Fruit fly (Drosophila melanogaster) whole organism, embryonic: ENCODE measurements around the gene RpS14a.

Source experiments
- ATbp ChIP-seq: fragments of 200-800 bp; sonication (Bioruptor generic); optimal IDR thresholded peaks from 2 replicates; lab custom pipeline; 2017; ENCODE audit warnings: missing biosample characterization, mild to moderate bottlenecking, missing genetic modification characterization, missing genetic modification reagents
- CG10209 ChIP-seq: fragments of 200-800 bp; sonication (Bioruptor generic); optimal IDR thresholded peaks from 3 replicates; lab custom pipeline; 2017; ENCODE audit warnings: missing biosample characterization, mild to moderate bottlenecking, missing genetic modification characterization, missing genetic modification reagents
- CG12659 ChIP-seq: fragments of 200-800 bp; sonication (Bioruptor generic); optimal IDR thresholded peaks from 3 replicates; lab custom pipeline; 2017; ENCODE audit warnings: mild to moderate bottlenecking, missing biosample characterization, missing genetic modification reagents, missing genetic modification characterization
- CG13287 ChIP-seq: fragments of 200-800 bp; sonication (Bioruptor generic); IDR thresholded peaks from 2 replicates; pipeline ENCODE4 v1.3.6; 2022; ENCODE audit warnings: missing biosample characterization, missing genetic modification characterization; ENCODE audit not compliant: partially characterized antibody
- CG13424 ChIP-seq: fragments of 200-800 bp; sonication (Bioruptor generic); optimal IDR thresholded peaks from 2 replicates; lab custom pipeline; 2019; ENCODE audit warnings: missing biosample characterization, mild to moderate bottlenecking, missing genetic modification characterization, moderate library complexity
- CG14441 ChIP-seq: fragments of 200-800 bp; sonication (Bioruptor generic); IDR thresholded peaks from 2 replicates; pipeline ENCODE4 v1.3.6; 2022; ENCODE audit warnings: missing biosample characterization, missing genetic modification characterization
- CG17385 ChIP-seq: fragments of 200-800 bp; sonication (Bioruptor generic); optimal IDR thresholded peaks from 3 replicates; lab custom pipeline; 2018; ENCODE audit warnings: missing biosample characterization, mild to moderate bottlenecking, missing genetic modification characterization
- CG17829 ChIP-seq: fragments of 200-800 bp; optimal IDR thresholded peaks from 2 replicates; lab custom pipeline; 2019; ENCODE audit warnings: missing biosample characterization, mild to moderate bottlenecking, missing genetic modification characterization, moderate library complexity
- CG18011 ChIP-seq: fragments of 200-800 bp; sonication (Bioruptor generic); optimal IDR thresholded peaks from 2 replicates; lab custom pipeline; 2017; ENCODE audit warnings: missing biosample characterization, missing genetic modification characterization, mild to moderate bottlenecking, moderate library complexity, missing genotype
- CG18619 ChIP-seq: fragments of 200-800 bp; sonication (Bioruptor generic); optimal IDR thresholded peaks from 3 replicates; lab custom pipeline; 2017; ENCODE audit warnings: missing biosample characterization, mild to moderate bottlenecking, missing genetic modification characterization
- CG2875 ChIP-seq: fragments of 200-800 bp; sonication (Bioruptor generic); optimal IDR thresholded peaks from 2 replicates; lab custom pipeline; 2017; ENCODE audit warnings: missing biosample characterization, mild to moderate bottlenecking, missing genetic modification characterization, missing genetic modification reagents
- CG4360 ChIP-seq: fragments of 200-800 bp; sonication (Bioruptor generic); IDR thresholded peaks from 2 replicates; pipeline ENCODE4 v1.3.6; 2022; ENCODE audit warnings: missing biosample characterization, missing genetic modification characterization
- CG4424 ChIP-seq: fragments of 200-800 bp; sonication (Bioruptor generic); optimal IDR thresholded peaks from 3 replicates; lab custom pipeline; 2016; ENCODE audit warnings: missing biosample characterization, missing genetic modification characterization
- CG6175 ChIP-seq: fragments of 200-800 bp; sonication (Bioruptor generic); IDR thresholded peaks from 3 replicates; pipeline ENCODE4 v1.3.6; 2022; ENCODE audit warnings: missing biosample characterization, missing genetic modification characterization
- CG7556 ChIP-seq: fragments of 200-800 bp; sonication (Bioruptor generic); optimal IDR thresholded peaks from 2 replicates; lab custom pipeline; 2017; ENCODE audit warnings: missing biosample characterization, mild to moderate bottlenecking, missing genetic modification characterization
- CG7745 ChIP-seq: fragments of 200-800 bp; sonication (Bioruptor generic); optimal IDR thresholded peaks from 2 replicates; lab custom pipeline; 2018; ENCODE audit warnings: missing biosample characterization, mild to moderate bottlenecking, missing genetic modification characterization, moderate library complexity
- CG9437 ChIP-seq: fragments of 200-800 bp; sonication (Bioruptor generic); optimal IDR thresholded peaks from 2 replicates; lab custom pipeline; 2018; ENCODE audit warnings: missing biosample characterization, mild to moderate bottlenecking, missing genetic modification characterization
- CG9817 ChIP-seq: fragments of 200-800 bp; sonication (Bioruptor generic); optimal IDR thresholded peaks from 2 replicates; lab custom pipeline; 2018; ENCODE audit warnings: missing biosample characterization, mild to moderate bottlenecking, missing genetic modification characterization, moderate library complexity
- Chrac-16 ChIP-seq: fragments of 200-800 bp; sonication (Bioruptor generic); optimal IDR thresholded peaks from 3 replicates; lab custom pipeline; 2016; ENCODE audit warnings: missing biosample characterization, missing genetic modification characterization
- CoRest ChIP-seq: fragments of 200-800 bp; sonication (Bioruptor generic); optimal IDR thresholded peaks from 3 replicates; lab custom pipeline; 2018; ENCODE audit warnings: missing biosample characterization, mild to moderate bottlenecking, missing genetic modification characterization, moderate library complexity
- Deaf1 ChIP-seq: fragments of 200-800 bp; optimal IDR thresholded peaks from 3 replicates; lab custom pipeline; 2019; ENCODE audit warnings: missing biosample characterization, mild to moderate bottlenecking, missing genetic modification characterization, moderate library complexity
- Dfd ChIP-seq, 2 experiments: fragments of >200 bp; optimal IDR thresholded peaks; 2 replicates each; lab custom pipeline; 2017; ENCODE audit warnings: missing biosample characterization in 2 of 2, missing genetic modification characterization in 2 of 2
- Dp ChIP-seq: fragments of 200-800 bp; sonication (Bioruptor generic); optimal IDR thresholded peaks from 2 replicates; lab custom pipeline; 2018; ENCODE audit warnings: missing biosample characterization, mild to moderate bottlenecking, missing genetic modification characterization, moderate library complexity
- HHEX ChIP-seq: fragments of 200-800 bp; sonication (Bioruptor generic); optimal IDR thresholded peaks from 3 replicates; lab custom pipeline; 2017; ENCODE audit warnings: missing biosample characterization, mild to moderate bottlenecking, missing genetic modification characterization, missing genetic modification reagents
- Hmr ChIP-seq: fragments of 200-800 bp; sonication (Bioruptor generic); optimal IDR thresholded peaks from 3 replicates; lab custom pipeline; 2017; ENCODE audit warnings: mild to moderate bottlenecking, missing biosample characterization, missing genetic modification reagents, missing genetic modification characterization
- Med ChIP-seq: fragments of 200-800 bp; sonication (Bioruptor generic); peaks from one replicate; lab custom pipeline; 2016; ENCODE audit warnings: missing biosample characterization, missing genetic modification characterization, mild to moderate bottlenecking, inconsistent platforms, moderate library complexity
- NFAT ChIP-seq: fragments of 200-800 bp; sonication (Bioruptor generic); IDR thresholded peaks from 2 replicates; pipeline ENCODE4 v1.3.6; 2022; ENCODE audit warnings: missing biosample characterization, missing genetic modification characterization
- NfI ChIP-seq: fragments of 200-800 bp; sonication (Bioruptor generic); optimal IDR thresholded peaks from 3 replicates; lab custom pipeline; 2018; ENCODE audit warnings: missing biosample characterization, mild to moderate bottlenecking, missing genetic modification characterization, moderate library complexity
- Sox100B ChIP-seq: fragments of 200-800 bp; sonication (Bioruptor generic); optimal IDR thresholded peaks from 3 replicates; lab custom pipeline; 2018; ENCODE audit warnings: missing biosample characterization, mild to moderate bottlenecking, missing genetic modification characterization
- Sry-β ChIP-seq: fragments of 200-800 bp; sonication (Bioruptor generic); optimal IDR thresholded peaks from 2 replicates; lab custom pipeline; 2018; ENCODE audit warnings: missing biosample characterization, mild to moderate bottlenecking, missing genetic modification characterization, moderate library complexity
- Trl ChIP-seq, 3 experiments: fragments of >200 bp in 2 of 3; fragments of 200-800 bp in 1 of 3; sonication (Bioruptor generic) in 1 of 3; optimal IDR thresholded peaks; 2 replicates in 1 of 3; 3 replicates in 2 of 3; lab custom pipeline; 2016 to 2017; ENCODE audit warnings: missing biosample characterization in 1 of 3, missing genetic modification characterization in 1 of 3
- Xbp1 ChIP-seq: fragments of 200-800 bp; sonication (Bioruptor generic); optimal IDR thresholded peaks from 3 replicates; lab custom pipeline; 2016; ENCODE audit warnings: missing biosample characterization, mild to moderate bottlenecking, missing genetic modification characterization
- amos ChIP-seq: fragments of 200-800 bp; sonication (Bioruptor generic); IDR thresholded peaks from 2 replicates; pipeline ENCODE4 v1.3.6; 2022; ENCODE audit warnings: missing biosample characterization, missing genetic modification characterization; ENCODE audit not compliant: partially characterized antibody
- bab2 ChIP-seq: fragments of 200-800 bp; sonication (Bioruptor generic); optimal IDR thresholded peaks from 2 replicates; lab custom pipeline; 2016; ENCODE audit warnings: missing biosample characterization, missing genetic modification characterization
- bcd ChIP-seq: fragments of 200-800 bp; sonication (Bioruptor generic); optimal IDR thresholded peaks from 2 replicates; lab custom pipeline; 2017; ENCODE audit warnings: missing biosample characterization, mild to moderate bottlenecking, missing genetic modification characterization
- bigmax ChIP-seq: fragments of 200-800 bp; sonication (Bioruptor generic); optimal IDR thresholded peaks from 2 replicates; lab custom pipeline; 2018; ENCODE audit warnings: missing biosample characterization, mild to moderate bottlenecking, missing genetic modification characterization
- bowl ChIP-seq: fragments of 200-800 bp; sonication (Bioruptor generic); IDR thresholded peaks from 2 replicates; pipeline ENCODE4 v1.3.6; 2022; ENCODE audit warnings: missing biosample characterization, missing genetic modification characterization
- caup ChIP-seq: fragments of 200-800 bp; sonication (Bioruptor generic); optimal IDR thresholded peaks from 3 replicates; lab custom pipeline; 2017; ENCODE audit warnings: missing biosample characterization, mild to moderate bottlenecking, missing genetic modification characterization, moderate library complexity; ENCODE audit not compliant: severe bottlenecking
- dpn ChIP-seq, 2 experiments: fragments of 200-800 bp; sonication (Bioruptor generic); optimal IDR thresholded peaks; 3 replicates each; lab custom pipeline; 2016; ENCODE audit warnings: missing biosample characterization in 2 of 2, missing genetic modification characterization in 2 of 2
- grau ChIP-seq: fragments of 200-800 bp; optimal IDR thresholded peaks from 3 replicates; lab custom pipeline; 2019; ENCODE audit warnings: missing biosample characterization, mild to moderate bottlenecking, missing genetic modification characterization, moderate library complexity
- ham ChIP-seq: fragments of 200-800 bp; sonication (Bioruptor generic); IDR thresholded peaks from 2 replicates; pipeline ENCODE4 v1.3.6; 2022; ENCODE audit warnings: missing biosample characterization, missing genetic modification characterization
- jing ChIP-seq: fragments of 200-800 bp; sonication (Bioruptor generic); optimal IDR thresholded peaks from 2 replicates; lab custom pipeline; 2018; ENCODE audit warnings: missing biosample characterization, mild to moderate bottlenecking, missing genetic modification characterization
- pan ChIP-seq, 4 experiments: fragments of >200 bp in 3 of 4; fragments of 200-800 bp in 1 of 4; sonication (Bioruptor generic) in 1 of 4; optimal IDR thresholded peaks in 3 of 4; IDR thresholded peaks in 1 of 4; 2 replicates each; pipeline versions ENCODE4 v1.3.6 to Lab custom; 2017 to 2022; ENCODE audit warnings: missing biosample characterization in 2 of 4, missing genetic modification characterization in 2 of 4, mixed read lengths in 1 of 4
- phol ChIP-seq: fragments of 200-800 bp; sonication (Bioruptor generic); optimal IDR thresholded peaks from 3 replicates; lab custom pipeline; 2018; ENCODE audit warnings: missing biosample characterization, mild to moderate bottlenecking, missing genetic modification characterization, moderate library complexity
- so ChIP-seq: fragments of 200-800 bp; sonication (Bioruptor generic); IDR thresholded peaks from 3 replicates; pipeline ENCODE4 v1.3.6; 2022; ENCODE audit warnings: missing biosample characterization, missing genetic modification characterization
- trem ChIP-seq: fragments of 200-800 bp; optimal IDR thresholded peaks from 3 replicates; lab custom pipeline; 2019; ENCODE audit warnings: missing biosample characterization, mild to moderate bottlenecking, missing genetic modification characterization, moderate library complexity
- usp ChIP-seq: fragments of >200 bp; optimal IDR thresholded peaks from 2 replicates; lab custom pipeline; 2017; ENCODE audit warnings: missing biosample characterization, missing genetic modification characterization
- zen ChIP-seq: fragments of 200-800 bp; sonication (Bioruptor generic); optimal IDR thresholded peaks from 3 replicates; lab custom pipeline; 2018; ENCODE audit warnings: missing biosample characterization, mild to moderate bottlenecking, missing genetic modification characterization, moderate library complexity

RpS14a gene

DNA sequence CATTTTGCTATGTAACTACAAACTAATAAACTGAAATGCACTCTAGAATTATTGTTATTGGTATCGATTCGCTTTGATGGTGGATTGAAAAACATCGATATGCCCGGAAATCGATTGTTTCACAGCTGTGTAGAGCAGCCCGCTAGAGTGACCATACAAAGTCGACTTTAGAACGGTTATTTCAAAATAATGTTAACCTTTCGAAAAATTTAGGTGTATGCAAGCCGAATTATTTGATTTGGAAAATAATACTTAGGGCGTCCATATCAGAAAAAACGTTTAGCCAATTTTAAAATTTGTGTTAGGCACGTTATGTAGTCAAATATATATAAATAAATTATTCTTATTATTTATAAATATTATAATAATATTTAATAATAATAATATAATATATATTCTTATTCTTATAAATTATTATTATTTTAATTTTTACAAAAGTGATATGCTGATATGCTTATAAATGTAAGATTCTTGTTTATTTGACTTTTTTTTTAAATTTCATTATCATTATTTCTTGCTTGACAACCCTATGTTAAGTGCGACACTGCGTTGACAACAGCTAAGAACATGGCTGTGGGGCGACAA, 34.8 kb downstream of the RpS14a start, which contains the start of gene sws (continued):
- TF ChIP-seq trem (tag; lab: Kevin White, UChicago) = peak; percentile 7
- peak; percentile 64 for TF ChIP-seq Sry-β (GFP tag; lab: Kevin White, UChicago)
- TF ChIP-seq jing (GFP tag; lab: Kevin White, UChicago) = no peak
- TF ChIP-seq CG2875 (GFP tag; lab: Kevin White, UChicago) = no peak
- peak; percentile 50 for TF ChIP-seq caup (GFP tag; lab: Kevin White, UChicago)
- TF ChIP-seq CG6175 (GFP tag; lab: Robert Waterston, UW) = no peak
- peak; percentile 10 for TF ChIP-seq CG4424 (GFP tag; lab: Kevin White, UChicago)
- TF ChIP-seq Deaf1 = no peak
- no peak for TF ChIP-seq zen (tag; lab: Kevin White, UChicago)
- peak; percentile 59 for TF ChIP-seq phol
- TF ChIP-seq CG10209 (GFP tag; lab: Kevin White, UChicago) = peak; percentile 23
- no peak for TF ChIP-seq usp (GFP tag; lab: Kevin White, UChicago)
- peak; percentile 29 for TF ChIP-seq CG18619 (GFP tag; lab: Kevin White, UChicago)
- TF ChIP-seq CG7556 (GFP tag; lab: Kevin White, UChicago) = peak; percentile 37
- no peak for TF ChIP-seq CG7745 (tag; lab: Kevin White, UChicago)
- TF ChIP-seq CG17385 (GFP tag; lab: Kevin White, UChicago) = peak; percentile 9
- TF ChIP-seq Trl (optimal IDR thresholded peaks at IDR 0.05; lab: Kevin White, UChicago) = no peak
- no peak for TF ChIP-seq Trl (GFP tag; optimal IDR thresholded peaks at IDR 0.05; lab: Kevin White, UChicago)
- TF ChIP-seq CG13424 (tag; lab: Kevin White, UChicago) = peak; percentile 55
- TF ChIP-seq Hmr = peak; percentile 47
- TF ChIP-seq NFAT (GFP tag; lab: Robert Waterston, UW) = no peak
- peak; percentile 75 for TF ChIP-seq amos (GFP tag; lab: Robert Waterston, UW)
- no peak for TF ChIP-seq bigmax (GFP tag; lab: Kevin White, UChicago)
- peak; percentile 28 for TF ChIP-seq CG9437 (GFP tag; lab: Kevin White, UChicago)
- TF ChIP-seq CG4360 = no peak
- TF ChIP-seq bowl (GFP tag; lab: Robert Waterston, UW) = no peak
- TF ChIP-seq ATbp (GFP tag; lab: Kevin White, UChicago) = no peak
- peak; percentile 33 for TF ChIP-seq CG9817 (tag; lab: Kevin White, UChicago)
- no peak for TF ChIP-seq pan (optimal IDR thresholded peaks at IDR 0.05; lab: Kevin White, UChicago)
- TF ChIP-seq pan (GFP tag; optimal IDR thresholded peaks at IDR 0.05 in 1 of 2, IDR thresholded peaks at IDR 0.05 in 1 of 2) = no peak
- peak; percentile 38 for TF ChIP-seq HHEX (GFP tag; lab: Kevin White, UChicago)
- TF ChIP-seq ham (GFP tag; lab: Robert Waterston, UW) = no peak
- peak; percentile 50 for TF ChIP-seq bcd (GFP tag; lab: Kevin White, UChicago)
- TF ChIP-seq Xbp1 (GFP tag; lab: Kevin White, UChicago) = peak; percentile 43
- TF ChIP-seq NfI (GFP tag; lab: Kevin White, UChicago) = peak; percentile 19
- TF ChIP-seq CoRest (tag; lab: Kevin White, UChicago) = peak; percentile 67
- TF ChIP-seq CG13287 (GFP tag; lab: Robert Waterston, UW) = peak; percentile 73
- no peak for TF ChIP-seq Med (GFP tag; lab: Kevin White, UChicago)
- TF ChIP-seq so (GFP tag; lab: Robert Waterston, UW) = no peak
- TF ChIP-seq CG14441 (GFP tag; lab: Robert Waterston, UW) = no peak
- TF ChIP-seq CG18011 (GFP tag; lab: Kevin White, UChicago) = peak; percentile 8
- TF ChIP-seq Chrac-16 (GFP tag; lab: Kevin White, UChicago) = peak; percentile 28
- TF ChIP-seq Dp (GFP tag; lab: Kevin White, UChicago) = peak; percentile 53
- TF ChIP-seq CG12659 (GFP tag; lab: Kevin White, UChicago) = peak; percentile 46
- TF ChIP-seq dpn (GFP tag; optimal IDR thresholded peaks at IDR 0.05; lab: Kevin White, UChicago) = peak in 1 of 2 experiments; percentile 30
- TF ChIP-seq bab2 (GFP tag; lab: Kevin White, UChicago) = no peak
- peak; percentile 45 for TF ChIP-seq CG17829 (tag; lab: Kevin White, UChicago)
- no peak for TF ChIP-seq Dfd (GFP tag; optimal IDR thresholded peaks at IDR 0.05; lab: Kevin White, UChicago)
- peak; percentile 40 for TF ChIP-seq Sox100B (GFP tag; lab: Kevin White, UChicago)
- TF ChIP-seq grau = peak; percentile 53
